Worm (Caenorhabditis elegans): ENCODE measurements around the gene mrps-18.C.

mrps-18.C gene

ce11 chrII:6734674-6735073, 1.3 kb upstream of the mrps-18.C start, which contains the start of gene T14B4.3 (continued):
- TF ChIP-seq dpl-1 (GFP tag; optimal IDR thresholded peaks at IDR 0.05) (peak; percentile 53 to 72 (median 71)), unc-130 (tag; optimal IDR thresholded peaks at IDR 0.05) (no peak), Y116A8C.19 (tag; optimal IDR thresholded peaks at IDR 0.05; ENCODE audit: borderline replicate concordance) (no peak), efl-3 (GFP tag; optimal IDR thresholded peaks at IDR 0.05) (no peak), xbp-1 (tag; optimal IDR thresholded peaks at IDR 0.05) (peak; percentile 50), nhr-90 (tag; optimal IDR thresholded peaks at IDR 0.05; ENCODE audit: poor library complexity) (peak; percentile 59), ces-1 (GFP tag; optimal IDR thresholded peaks at IDR 0.05) (no peak), unc-98 (GFP tag; IDR thresholded peaks at IDR 0.05) (no peak), lin-13 (GFP tag; optimal IDR thresholded peaks at IDR 0.05) (peak; percentile 59), dsc-1 (tag; optimal IDR thresholded peaks at IDR 0.05) (peak; percentile 15), skn-1 (tag; optimal IDR thresholded peaks at IDR 0.05) (peak; percentile 43), C16A3.4 (tag; optimal IDR thresholded peaks at IDR 0.05) (peak; percentile 83), hlh-17 (GFP tag; optimal IDR thresholded peaks at IDR 0.05; ENCODE audit: borderline replicate concordance) (no peak), elt-2 (tag; optimal IDR thresholded peaks at IDR 0.05) (no peak), blmp-1 (tag; optimal IDR thresholded peaks at IDR 0.05) (peak; percentile 61), alr-1 (tag; optimal IDR thresholded peaks at IDR 0.05; ENCODE audit: borderline replicate concordance) (no peak), tlp-1 (tag; optimal IDR thresholded peaks at IDR 0.05) (no peak), mab-9 (GFP tag; IDR thresholded peaks at IDR 0.05) (no peak), lin-39 (tag; optimal IDR thresholded peaks at IDR 0.05) (no peak), isw-1 (GFP tag; IDR thresholded peaks at IDR 0.05) (peak; percentile 32), sox-4 (tag; optimal IDR thresholded peaks at IDR 0.05) (peak; percentile 20), ama-1 (optimal IDR thresholded peaks at IDR 0.05) (no peak), C04F5.9 (tag; optimal IDR thresholded peaks at IDR 0.05) (peak; percentile 4), ceh-90 (tag; optimal IDR thresholded peaks at IDR 0.05) (no peak), lir-3 (tag; optimal IDR thresholded peaks at IDR 0.05; ENCODE audit: poor library complexity) (peak; percentile 77), ceh-8 (GFP tag; optimal IDR thresholded peaks at IDR 0.05) (no peak), irx-1 (tag; optimal IDR thresholded peaks at IDR 0.05) (no peak), pax-3 (tag; optimal IDR thresholded peaks at IDR 0.05) (peak; percentile 52), ceh-88 (GFP tag; IDR thresholded peaks at IDR 0.05) (0 out of 2 replicates have a peak, but pooled peaks have one; percentile 45), nhr-20 (tag; optimal IDR thresholded peaks at IDR 0.05) (peak; percentile 57), fos-1 (tag; optimal IDR thresholded peaks at IDR 0.05) (no peak), lin-35 (GFP tag; optimal IDR thresholded peaks at IDR 0.05) (peak; percentile 57 to 85), unc-30 (tag; optimal IDR thresholded peaks at IDR 0.05) (no peak), fkh-10 (GFP tag; optimal IDR thresholded peaks at IDR 0.05) (no peak), hlh-4 (tag; optimal IDR thresholded peaks at IDR 0.05) (no peak), efl-1 (optimal IDR thresholded peaks at IDR 0.05) (peak; percentile 75 to 82), efl-1 (GFP tag; optimal IDR thresholded peaks at IDR 0.05 in 1 of 2) (peak; percentile 57 to 96), lin-15B (tag; optimal IDR thresholded peaks at IDR 0.05) (peak; percentile 78), nhr-77 (tag; optimal IDR thresholded peaks at IDR 0.05) (peak; percentile 28), hpl-2 (GFP tag; optimal IDR thresholded peaks at IDR 0.05) (no peak), rnt-1 (tag; optimal IDR thresholded peaks at IDR 0.05) (peak; percentile 88), lsy-2 (tag; optimal IDR thresholded peaks at IDR 0.05) (peak; percentile 68 to 88), egl-27 (tag; optimal IDR thresholded peaks at IDR 0.05) (no peak), nhr-237 (tag; optimal IDR thresholded peaks at IDR 0.05) (peak; percentile 6), grh-1 (GFP tag; IDR thresholded peaks at IDR 0.05) (no peak), tbx-2 (tag; optimal IDR thresholded peaks at IDR 0.05) (peak; percentile 54), mef-2 (tag; optimal IDR thresholded peaks at IDR 0.05) (no peak), nhr-11 (tag; optimal IDR thresholded peaks at IDR 0.05) (no peak), F16B12.6 (tag; optimal IDR thresholded peaks at IDR 0.05) (peak; percentile 46), nhr-28 (tag; optimal IDR thresholded peaks at IDR 0.05) (no peak), swsn-7 (tag; optimal IDR thresholded peaks at IDR 0.05) (peak; percentile 45)
